Worm (Caenorhabditis elegans): ENCODE data around the gene abu-8.

DNA sequence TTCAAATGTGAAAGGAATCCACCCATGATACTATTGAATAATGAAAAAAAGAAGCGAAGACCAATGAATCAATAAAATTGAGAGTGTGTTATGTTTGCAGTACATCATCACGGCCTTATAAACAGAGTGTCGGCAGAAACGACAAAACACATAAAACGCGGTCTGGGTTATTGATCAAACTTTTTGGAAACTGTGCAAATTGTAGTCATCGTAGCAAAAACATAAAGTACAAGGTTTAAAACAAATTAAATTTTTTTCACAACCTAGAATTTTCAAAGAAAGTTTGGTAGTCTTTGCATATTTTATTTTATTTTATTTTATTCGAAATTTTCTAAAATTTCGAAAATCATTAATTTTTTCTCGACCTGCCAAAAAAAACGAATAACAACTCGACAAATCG lies 48.6 kb upstream of the abu-8 start, which contains the start of gene cest-35.1:
- TF ChIP-seq lsy-2 (tag; optimal IDR thresholded peaks at IDR 0.05) (no peak), skn-1 (tag; optimal IDR thresholded peaks at IDR 0.05) (no peak), nhr-10 (tag; optimal IDR thresholded peaks at IDR 0.05) (no peak), mxl-2 (GFP tag; conservative IDR thresholded peaks at IDR 0.05) (no peak), Y105C5A.15 (GFP tag; IDR thresholded peaks at IDR 0.05) (no peak), dpl-1 (GFP tag; optimal IDR thresholded peaks at IDR 0.05) (no peak), zfp-3 (GFP tag; conservative IDR thresholded peaks at IDR 0.05) (no peak), fos-1 (tag; optimal IDR thresholded peaks at IDR 0.05) (no peak), nhr-77 (tag; optimal IDR thresholded peaks at IDR 0.05) (no peak), ztf-11 (tag; optimal IDR thresholded peaks at IDR 0.05) (no peak), F49E8.2 (tag; optimal IDR thresholded peaks at IDR 0.05; ENCODE audit: borderline replicate concordance) (no peak), unc-62 (GFP tag; optimal IDR thresholded peaks at IDR 0.05 in 1 of 2) (no peak), unc-62 (tag; optimal IDR thresholded peaks at IDR 0.05) (no peak)
